Fruit fly (Drosophila melanogaster) whole organism, embryonic: ENCODE measurements around the gene Gem2.

Experiments
- Atf-2 ChIP-seq: fragments of 200-800 bp; sonication (Bioruptor generic); optimal IDR thresholded peaks from 2 replicates; lab custom pipeline; 2016; ENCODE audit warnings: missing biosample characterization, missing genetic modification characterization
- BtbVII ChIP-seq: fragments of 200-800 bp; sonication (Bioruptor generic); optimal IDR thresholded peaks from 3 replicates; lab custom pipeline; 2017; ENCODE audit warnings: missing biosample characterization, mild to moderate bottlenecking, missing genetic modification characterization
- CG13123 ChIP-seq: fragments of 200-800 bp; sonication (Bioruptor generic); optimal IDR thresholded peaks from 2 replicates; lab custom pipeline; 2016; ENCODE audit warnings: missing biosample characterization, missing genetic modification characterization
- CG13287 ChIP-seq: fragments of 200-800 bp; sonication (Bioruptor generic); IDR thresholded peaks from 2 replicates; pipeline ENCODE4 v1.3.6; 2022; ENCODE audit warnings: missing biosample characterization, missing genetic modification characterization; ENCODE audit not compliant: partially characterized antibody
- CG14710 ChIP-seq: fragments of 200-800 bp; sonication (Bioruptor generic); optimal IDR thresholded peaks from 3 replicates; lab custom pipeline; 2019; ENCODE audit warnings: missing biosample characterization, mild to moderate bottlenecking, missing genetic modification characterization, moderate library complexity
- CG14860 ChIP-seq: fragments of 200-800 bp; sonication (Bioruptor generic); IDR thresholded peaks from 3 replicates; pipeline ENCODE4 v1.3.6; 2022; ENCODE audit warnings: missing biosample characterization, missing genetic modification characterization; ENCODE audit not compliant: partially characterized antibody
- CG17186 ChIP-seq: fragments of 200-800 bp; sonication (Bioruptor generic); optimal IDR thresholded peaks from 3 replicates; lab custom pipeline; 2017; ENCODE audit warnings: missing biosample characterization, missing genetic modification reagents, missing genetic modification characterization
- CG2116 ChIP-seq: fragments of 200-800 bp; sonication (Bioruptor generic); optimal IDR thresholded peaks from 3 replicates; lab custom pipeline; 2018; ENCODE audit warnings: missing biosample characterization, mild to moderate bottlenecking, missing genetic modification characterization
- CG30431 ChIP-seq: fragments of 200-800 bp; sonication (Bioruptor generic); optimal IDR thresholded peaks from 2 replicates; lab custom pipeline; 2017; ENCODE audit warnings: missing biosample characterization, missing genetic modification characterization
- CG31365 ChIP-seq: fragments of 200-800 bp; sonication (Bioruptor generic); optimal IDR thresholded peaks from 2 replicates; lab custom pipeline; 2018; ENCODE audit warnings: missing biosample characterization, mild to moderate bottlenecking, missing genetic modification characterization
- CG3163 ChIP-seq: fragments of 200-800 bp; sonication (Bioruptor generic); optimal IDR thresholded peaks from 3 replicates; lab custom pipeline; 2016; ENCODE audit warnings: missing biosample characterization, missing genetic modification characterization
- CG34224 ChIP-seq: fragments of 200-800 bp; sonication (Bioruptor generic); IDR thresholded peaks from 3 replicates; pipeline ENCODE4 v1.3.6; 2022; ENCODE audit warnings: missing biosample characterization, missing genetic modification characterization; ENCODE audit not compliant: partially characterized antibody
- CG34376 ChIP-seq: fragments of 200-800 bp; sonication (Bioruptor generic); optimal IDR thresholded peaks from 2 replicates; lab custom pipeline; 2018; ENCODE audit warnings: missing biosample characterization, mild to moderate bottlenecking, missing genetic modification characterization
- CG3726 ChIP-seq: fragments of 200-800 bp; sonication (Bioruptor generic); IDR thresholded peaks from 3 replicates; pipeline ENCODE4, ENCODE4 v1.3.6; 2022; ENCODE audit warnings: missing biosample characterization, missing genetic modification characterization
- CG4360 ChIP-seq: fragments of 200-800 bp; sonication (Bioruptor generic); IDR thresholded peaks from 2 replicates; pipeline ENCODE4 v1.3.6; 2022; ENCODE audit warnings: missing biosample characterization, missing genetic modification characterization
- CG4707 ChIP-seq: fragments of 200-800 bp; sonication (Bioruptor generic); optimal IDR thresholded peaks from 2 replicates; lab custom pipeline; 2018; ENCODE audit warnings: missing biosample characterization, mild to moderate bottlenecking, missing genetic modification characterization, moderate library complexity
- CG6854 ChIP-seq: fragments of 200-800 bp; sonication (Bioruptor generic); optimal IDR thresholded peaks from 3 replicates; lab custom pipeline; 2017; ENCODE audit warnings: missing biosample characterization, mild to moderate bottlenecking, missing genetic modification characterization
- CG7745 ChIP-seq: fragments of 200-800 bp; sonication (Bioruptor generic); optimal IDR thresholded peaks from 2 replicates; lab custom pipeline; 2018; ENCODE audit warnings: missing biosample characterization, mild to moderate bottlenecking, missing genetic modification characterization, moderate library complexity
- CG8478 ChIP-seq: fragments of >200 bp; optimal IDR thresholded peaks from 2 replicates; lab custom pipeline; 2018
- CG8944 ChIP-seq: fragments of 200-800 bp; sonication (Bioruptor generic); optimal IDR thresholded peaks from 3 replicates; lab custom pipeline; 2016; ENCODE audit warnings: missing biosample characterization, missing genetic modification characterization
- Chrac-16 ChIP-seq: fragments of 200-800 bp; sonication (Bioruptor generic); optimal IDR thresholded peaks from 3 replicates; lab custom pipeline; 2016; ENCODE audit warnings: missing biosample characterization, missing genetic modification characterization
- Dbx ChIP-seq: fragments of 200-800 bp; sonication (Bioruptor generic); IDR thresholded peaks from 3 replicates; pipeline ENCODE4 v1.3.6; 2022; ENCODE audit warnings: missing biosample characterization, missing genetic modification characterization
- Doc2 ChIP-seq: fragments of 200-800 bp; sonication (Bioruptor generic); IDR thresholded peaks from 2 replicates; pipeline ENCODE4 v1.3.6; 2022; ENCODE audit warnings: missing biosample characterization, missing genetic modification characterization
- Eip74EF ChIP-seq, 2 experiments: fragments of 200-800 bp in 1 of 2; fragments of >200 bp in 1 of 2; sonication (Bioruptor generic) in 1 of 2; optimal IDR thresholded peaks; 2 replicates each; lab custom pipeline; 2017 to 2019; ENCODE audit warnings: missing biosample characterization in 2 of 2, missing genetic modification characterization in 2 of 2, mild to moderate bottlenecking in 1 of 2, moderate library complexity in 1 of 2
- Gug ChIP-seq: fragments of 200-800 bp; sonication (Bioruptor generic); IDR thresholded peaks from 4 replicates; pipeline ENCODE4 v1.3.6; 2022; ENCODE audit warnings: missing biosample characterization, missing genetic modification characterization
- HmgD ChIP-seq: fragments of 200-800 bp; sonication (Bioruptor generic); optimal IDR thresholded peaks from 3 replicates; lab custom pipeline; 2016; ENCODE audit warnings: missing biosample characterization, missing genetic modification characterization
- Lim3 ChIP-seq: fragments of 200-800 bp; sonication (Bioruptor generic); IDR thresholded peaks from 2 replicates; pipeline ENCODE4 v1.3.6; 2022; ENCODE audit warnings: missing biosample characterization, missing genetic modification characterization
- MBD-R2 ChIP-seq: fragments of 200-800 bp; sonication (Bioruptor generic); IDR thresholded peaks from 2 replicates; pipeline ENCODE4 v1.3.6; 2022; ENCODE audit warnings: missing biosample characterization, missing genetic modification characterization
- Myb ChIP-seq: fragments of 200-800 bp; sonication (Bioruptor generic); optimal IDR thresholded peaks from 2 replicates; lab custom pipeline; 2016; ENCODE audit warnings: missing biosample characterization, missing genetic modification characterization
- Nf-YA ChIP-seq: fragments of 200-800 bp; sonication (Bioruptor generic); IDR thresholded peaks from 2 replicates; pipeline ENCODE4 v1.3.6; 2022; ENCODE audit warnings: missing biosample characterization, missing genetic modification characterization
- Oli ChIP-seq: fragments of 200-800 bp; sonication (Bioruptor generic); optimal IDR thresholded peaks from 2 replicates; lab custom pipeline; 2018; ENCODE audit warnings: missing biosample characterization, mild to moderate bottlenecking, missing genetic modification characterization, moderate library complexity
- Sry-β ChIP-seq: fragments of 200-800 bp; sonication (Bioruptor generic); optimal IDR thresholded peaks from 2 replicates; lab custom pipeline; 2018; ENCODE audit warnings: missing biosample characterization, mild to moderate bottlenecking, missing genetic modification characterization, moderate library complexity
- Usf ChIP-seq: fragments of 200-800 bp; sonication (Bioruptor generic); optimal IDR thresholded peaks from 2 replicates; lab custom pipeline; 2017; ENCODE audit warnings: missing genotype, missing biosample characterization, missing genetic modification characterization
- aop ChIP-seq: fragments of 200-800 bp; sonication (Bioruptor generic); IDR thresholded peaks from 2 replicates; pipeline ENCODE4 v1.3.6; 2022; ENCODE audit warnings: missing biosample characterization, missing genetic modification characterization
- bcd ChIP-seq: fragments of 200-800 bp; sonication (Bioruptor generic); optimal IDR thresholded peaks from 2 replicates; lab custom pipeline; 2017; ENCODE audit warnings: missing biosample characterization, mild to moderate bottlenecking, missing genetic modification characterization
- bsh ChIP-seq, 2 experiments: fragments of 200-800 bp; sonication (Bioruptor generic); optimal IDR thresholded peaks; 2 replicates each; lab custom pipeline; 2017 to 2018; ENCODE audit warnings: mild to moderate bottlenecking in 2 of 2, missing biosample characterization in 2 of 2, missing genetic modification characterization in 2 of 2, moderate library complexity in 1 of 2
- dimm ChIP-seq: fragments of 200-800 bp; sonication (Bioruptor generic); IDR thresholded peaks from 2 replicates; pipeline ENCODE4 v1.3.6; 2022; ENCODE audit warnings: missing biosample characterization, missing genetic modification characterization
- hkb ChIP-seq, 2 experiments: fragments of 200-800 bp in 1 of 2; fragments of >200 bp in 1 of 2; sonication (Bioruptor generic) in 1 of 2; IDR thresholded peaks in 1 of 2; optimal IDR thresholded peaks in 1 of 2; 2 replicates each; pipeline versions ENCODE4 v1.3.6 to Lab custom; 2017 to 2022; ENCODE audit warnings: missing biosample characterization in 1 of 2, missing genetic modification characterization in 1 of 2
- jigr1 ChIP-seq: fragments of 200-800 bp; sonication (Bioruptor generic); IDR thresholded peaks from 3 replicates; pipeline ENCODE4 v1.3.6; 2022; ENCODE audit warnings: missing biosample characterization, missing genetic modification characterization
- pfk ChIP-seq: fragments of 200-800 bp; sonication (Bioruptor generic); optimal IDR thresholded peaks from 2 replicates; lab custom pipeline; 2018; ENCODE audit warnings: missing biosample characterization, mild to moderate bottlenecking, missing genetic modification characterization, moderate library complexity
- pita ChIP-seq: fragments of 200-800 bp; sonication (Bioruptor generic); optimal IDR thresholded peaks from 2 replicates; lab custom pipeline; 2017; ENCODE audit warnings: missing biosample characterization, mild to moderate bottlenecking, missing genetic modification characterization
- so ChIP-seq: fragments of 200-800 bp; sonication (Bioruptor generic); IDR thresholded peaks from 3 replicates; pipeline ENCODE4 v1.3.6; 2022; ENCODE audit warnings: missing biosample characterization, missing genetic modification characterization
- sqz ChIP-seq: fragments of 200-800 bp; sonication (Bioruptor generic); optimal IDR thresholded peaks from 3 replicates; lab custom pipeline; 2018; ENCODE audit warnings: missing biosample characterization, mild to moderate bottlenecking, missing genetic modification characterization
- ssp ChIP-seq: fragments of 200-800 bp; sonication (Bioruptor generic); IDR thresholded peaks from 2 replicates; pipeline ENCODE4 v1.3.6; 2022; ENCODE audit warnings: missing biosample characterization, missing genetic modification characterization
- stwl ChIP-seq: fragments of 200-800 bp; sonication (Bioruptor generic); optimal IDR thresholded peaks from 3 replicates; lab custom pipeline; 2018; ENCODE audit warnings: missing biosample characterization, mild to moderate bottlenecking, missing genetic modification characterization, moderate library complexity
- tio ChIP-seq: fragments of 200-800 bp; sonication (Bioruptor generic); optimal IDR thresholded peaks from 2 replicates; lab custom pipeline; 2017; ENCODE audit warnings: missing biosample characterization, missing genetic modification characterization, inconsistent platforms
- ttk ChIP-seq: fragments of 200-800 bp; sonication (Bioruptor generic); IDR thresholded peaks from 2 replicates; pipeline ENCODE4 v2.1.2; 2022; ENCODE audit warnings: missing biosample characterization, missing genetic modification characterization
- zfh1 ChIP-seq: fragments of 200-800 bp; sonication (Bioruptor generic); IDR thresholded peaks from 3 replicates; pipeline ENCODE4 v1.3.6; 2022; ENCODE audit warnings: missing biosample characterization, missing genetic modification characterization

Gene Gem2

dm6 chr3L:19086364-19087200 is 13.6 kb downstream of the Gem2 start, which contains the start of gene Mkp3 (continued):
- TF ChIP-seq hkb (optimal IDR thresholded peaks at IDR 0.05; lab: Kevin White, UChicago) (no peak), hkb (GFP tag; IDR thresholded peaks at IDR 0.05; lab: Robert Waterston, UW) (peak; percentile 95), CG34376 (peak; percentile 89), Atf-2 (GFP tag; lab: Kevin White, UChicago) (no peak), CG2116 (GFP tag; lab: Kevin White, UChicago) (peak; percentile 41), Gug (GFP tag; lab: Robert Waterston, UW) (peak; percentile 72), ttk (peak; percentile 87), Usf (GFP tag; lab: Kevin White, UChicago) (peak; percentile 64), jigr1 (GFP tag; lab: Robert Waterston, UW) (no peak), CG6854 (GFP tag; lab: Kevin White, UChicago) (peak; percentile 95), Nf-YA (GFP tag; lab: Robert Waterston, UW) (peak; percentile 72), dimm (peak; percentile 61; the same call in 1 of the 2 replicates), CG17186 (GFP tag; lab: Kevin White, UChicago) (no peak), so (GFP tag; lab: Robert Waterston, UW) (peak; percentile 94), CG31365 (tag; lab: Kevin White, UChicago) (peak; percentile 57), Oli (tag; lab: Kevin White, UChicago) (peak; percentile 90), CG4360 (GFP tag; lab: Robert Waterston, UW) (peak; percentile 42), pfk (GFP tag; lab: Kevin White, UChicago) (peak; percentile 17), CG3726 (GFP tag; lab: Robert Waterston, UW) (peak; percentile 80; the same call in 1 of the 3 replicates), HmgD (no peak), CG34224 (no peak), CG7745 (no peak), Myb (GFP tag; lab: Kevin White, UChicago) (peak; percentile 22), CG13287 (GFP tag; lab: Robert Waterston, UW) (no peak; the same call in 1 of the 2 replicates), CG13123 (GFP tag; lab: Kevin White, UChicago) (peak; percentile 9), CG4707 (GFP tag; lab: Kevin White, UChicago) (peak; percentile 56), ssp (GFP tag; lab: Robert Waterston, UW) (peak; percentile 73), tio (GFP tag; lab: Kevin White, UChicago) (peak; percentile 81), CG8478 (lab: Kevin White, UChicago) (no peak), bcd (GFP tag; lab: Kevin White, UChicago) (peak; percentile 92), CG14860 (GFP tag; lab: Robert Waterston, UW) (no peak), MBD-R2 (GFP tag; lab: Robert Waterston, UW) (peak; percentile 62), bsh (GFP tag; optimal IDR thresholded peaks at IDR 0.05; lab: Kevin White, UChicago) (peak; percentile 71 to 87), Dbx (peak; percentile 87), Sry-β (GFP tag; lab: Kevin White, UChicago) (no peak), Doc2 (GFP tag; lab: Robert Waterston, UW) (no peak), CG8944 (GFP tag; lab: Kevin White, UChicago) (no peak), CG3163 (GFP tag; lab: Kevin White, UChicago) (no peak), zfh1 (GFP tag; lab: Robert Waterston, UW) (peak; percentile 82), pita (GFP tag; lab: Kevin White, UChicago) (no peak), CG14710 (tag; lab: Kevin White, UChicago) (peak; percentile 74), sqz (peak; percentile 71), aop (GFP tag; lab: Robert Waterston, UW) (no peak), CG30431 (GFP tag; lab: Kevin White, UChicago) (peak; percentile 44), Chrac-16 (GFP tag; lab: Kevin White, UChicago) (peak; percentile 61), Eip74EF (GFP tag; optimal IDR thresholded peaks at IDR 0.05; lab: Kevin White, UChicago) (peak in 1 of 2 experiments; percentile 89), BtbVII (GFP tag; lab: Kevin White, UChicago) (peak; percentile 93), Lim3 (0 out of 2 replicates have a peak, but pooled peaks have one; percentile 6), stwl (tag; lab: Kevin White, UChicago) (no peak)
